Worm (Caenorhabditis elegans) whole organism, L4/young adult: ENCODE measurements around the gene piit-1.

ENCODE experiments used
- W03F9.2 ChIP-seq: fragments of 150-350 bp; optimal IDR thresholded peaks from 2 replicates; lab custom pipeline; 2014; ENCODE audit warnings: missing biosample characterization, missing genetic modification characterization
- dao-5 ChIP-seq: sonication (generic microtip); optimal IDR thresholded peaks from 2 replicates; lab custom pipeline; 2016; ENCODE audit warnings: missing genotype, missing genetic modification characterization, moderate library complexity, missing compliant biosample characterization
- him-1 ChIP-seq: sonication (generic microtip); optimal IDR thresholded peaks from 2 replicates; lab custom pipeline; 2016; ENCODE audit warnings: missing genotype, missing genetic modification reagents, missing genetic modification characterization, missing compliant biosample characterization

ce11 chrV:11647821-11648220 lies 37.9 kb upstream of the piit-1 start:
- no peak for TF ChIP-seq dao-5
- no peak for TF ChIP-seq W03F9.2 (tag; lab: Kevin White, UChicago)
- no peak for TF ChIP-seq him-1 (tag; lab: Kevin White, UChicago)
